Worm (Caenorhabditis elegans) whole organism, L3 larva: ENCODE results near the gene srz-42.

Experiments
- ama-1 ChIP-seq: fragments of 150-350 bp; optimal IDR thresholded peaks from 2 replicates; lab custom pipeline; 2018
- elt-3 ChIP-seq, 3 experiments: fragments of 150-350 bp in 1 of 3; sonication (generic microtip) in 2 of 3; optimal IDR thresholded peaks; 2 replicates in 2 of 3; 4 replicates in 1 of 3; lab custom pipeline; 2014 to 2017; ENCODE audit warnings: missing biosample characterization in 3 of 3, missing genetic modification characterization in 3 of 3
- hmg-11 ChIP-seq: sonication (generic microtip); optimal IDR thresholded peaks from 2 replicates; lab custom pipeline; 2016; ENCODE audit warnings: missing genetic modification characterization, missing compliant biosample characterization
- mdl-1 ChIP-seq: fragments of 150-350 bp; optimal IDR thresholded peaks from 2 replicates; lab custom pipeline; 2014; ENCODE audit warnings: missing biosample characterization, missing genetic modification characterization
- nhr-25 ChIP-seq: sonication (generic microtip); optimal IDR thresholded peaks from 2 replicates; lab custom pipeline; 2017; ENCODE audit warnings: missing biosample characterization, missing genetic modification characterization
- nhr-43 ChIP-seq: sonication (generic microtip); optimal IDR thresholded peaks from 2 replicates; lab custom pipeline; 2016; ENCODE audit warnings: mild to moderate bottlenecking, missing genetic modification characterization, missing compliant biosample characterization; ENCODE audit not compliant: poor library complexity, severe bottlenecking
- snpc-4 ChIP-seq: fragments of 150-350 bp; optimal IDR thresholded peaks from 2 replicates; lab custom pipeline; 2014; ENCODE audit warnings: missing biosample characterization, missing genetic modification characterization

DNA sequence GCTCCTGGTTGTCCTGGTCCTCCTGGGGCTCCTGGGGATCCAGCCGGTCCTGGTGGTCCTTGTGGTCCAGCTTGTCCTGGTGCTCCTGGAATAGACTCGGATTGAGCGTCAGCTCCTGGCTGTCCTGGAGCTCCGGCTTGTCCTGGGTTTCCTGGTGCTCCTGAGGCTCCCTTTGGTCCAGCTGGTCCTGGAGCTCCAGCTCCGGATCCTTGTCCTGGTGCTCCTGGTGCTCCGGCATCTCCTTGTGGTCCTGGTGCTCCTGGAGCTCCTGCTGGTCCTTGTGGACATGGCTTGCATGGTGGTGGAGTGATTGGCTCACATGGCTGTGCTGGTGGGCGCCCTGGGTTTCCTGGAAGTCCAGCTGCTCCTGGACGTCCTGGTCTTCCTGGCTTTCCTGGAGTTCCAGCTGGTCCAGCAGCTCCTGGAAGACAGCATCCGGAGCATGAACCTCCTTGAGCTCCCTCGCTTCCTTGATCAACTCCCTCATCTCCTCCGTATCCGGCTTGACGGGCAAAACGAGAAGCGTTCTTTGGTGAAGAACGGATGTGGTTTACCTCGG, 30.6 kb upstream of the srz-42 start:
- TF ChIP-seq hmg-11 (no peak), nhr-25 (tag; lab: Kevin White, UChicago) (no peak), elt-3 (tag; optimal IDR thresholded peaks at IDR 0.05; lab: Kevin White, UChicago) (no peak), snpc-4 (tag; lab: Kevin White, UChicago) (no peak), nhr-43 (no peak), mdl-1 (tag; lab: Kevin White, UChicago) (no peak), ama-1 (lab: Kevin White, UChicago) (no peak)
